Fruit fly (Drosophila melanogaster) whole organism, embryonic: Measurements from ENCODE around the gene CG45081.

Source experiments
- Adf1 ChIP-seq: fragments of 200-800 bp; sonication (Bioruptor generic); IDR thresholded peaks from 2 replicates; pipeline ENCODE4 v1.3.6; 2022; ENCODE audit warnings: missing biosample characterization, missing genetic modification characterization
- Blimp-1 ChIP-seq: fragments of 200-800 bp; sonication (Bioruptor generic); optimal IDR thresholded peaks from 3 replicates; lab custom pipeline; 2018; ENCODE audit warnings: missing biosample characterization, missing genetic modification characterization, mild to moderate bottlenecking, moderate library complexity, missing genetic modification reagents
- CG10979 ChIP-seq: fragments of 200-800 bp; sonication (Bioruptor generic); optimal IDR thresholded peaks from 2 replicates; lab custom pipeline; 2018; ENCODE audit warnings: missing biosample characterization, mild to moderate bottlenecking, missing genetic modification characterization, moderate library complexity
- CG12071 ChIP-seq: fragments of 200-800 bp; sonication (Bioruptor generic); optimal IDR thresholded peaks from 3 replicates; lab custom pipeline; 2018; ENCODE audit warnings: missing biosample characterization, mild to moderate bottlenecking, missing genetic modification characterization
- CG13424 ChIP-seq: fragments of 200-800 bp; sonication (Bioruptor generic); optimal IDR thresholded peaks from 2 replicates; lab custom pipeline; 2019; ENCODE audit warnings: missing biosample characterization, mild to moderate bottlenecking, missing genetic modification characterization, moderate library complexity
- CG13624 ChIP-seq: fragments of 200-800 bp; sonication (Bioruptor generic); optimal IDR thresholded peaks from 2 replicates; lab custom pipeline; 2016; ENCODE audit warnings: missing biosample characterization, missing genetic modification characterization
- CG13894 ChIP-seq: fragments of 200-800 bp; sonication (Bioruptor generic); optimal IDR thresholded peaks from 3 replicates; lab custom pipeline; 2018; ENCODE audit warnings: missing biosample characterization, mild to moderate bottlenecking, missing genetic modification characterization, moderate library complexity
- CG14441 ChIP-seq: fragments of 200-800 bp; sonication (Bioruptor generic); IDR thresholded peaks from 2 replicates; pipeline ENCODE4 v1.3.6; 2022; ENCODE audit warnings: missing biosample characterization, missing genetic modification characterization
- CG14860 ChIP-seq: fragments of 200-800 bp; sonication (Bioruptor generic); IDR thresholded peaks from 3 replicates; pipeline ENCODE4 v1.3.6; 2022; ENCODE audit warnings: missing biosample characterization, missing genetic modification characterization; ENCODE audit not compliant: partially characterized antibody
- CG1529 ChIP-seq: fragments of 200-800 bp; sonication (Bioruptor generic); optimal IDR thresholded peaks from 3 replicates; lab custom pipeline; 2018; ENCODE audit warnings: missing biosample characterization, missing genetic modification characterization
- CG1647 ChIP-seq: fragments of 200-800 bp; sonication (Bioruptor generic); optimal IDR thresholded peaks from 3 replicates; lab custom pipeline; 2016; ENCODE audit warnings: missing biosample characterization, missing genetic modification characterization
- CG17359 ChIP-seq: fragments of 200-800 bp; sonication (Bioruptor generic); optimal IDR thresholded peaks from 3 replicates; lab custom pipeline; 2018; ENCODE audit warnings: missing biosample characterization, mild to moderate bottlenecking, missing genetic modification characterization, moderate library complexity
- CG17829 ChIP-seq: fragments of 200-800 bp; optimal IDR thresholded peaks from 2 replicates; lab custom pipeline; 2019; ENCODE audit warnings: missing biosample characterization, mild to moderate bottlenecking, missing genetic modification characterization, moderate library complexity
- CG1832 ChIP-seq: fragments of 200-800 bp; sonication (Bioruptor generic); optimal IDR thresholded peaks from 2 replicates; lab custom pipeline; 2017; ENCODE audit warnings: missing biosample characterization, mild to moderate bottlenecking, missing genetic modification characterization, inconsistent platforms
- CG18764 ChIP-seq: fragments of 200-800 bp; sonication (Bioruptor generic); optimal IDR thresholded peaks from 3 replicates; lab custom pipeline; 2016; ENCODE audit warnings: missing biosample characterization, missing genetic modification characterization
- CG2199 ChIP-seq: fragments of 200-800 bp; sonication (Bioruptor generic); IDR thresholded peaks from 3 replicates; pipeline ENCODE4 v1.3.6; 2022; ENCODE audit warnings: missing biosample characterization, missing genetic modification characterization
- CG2889 ChIP-seq: fragments of 200-800 bp; sonication (Bioruptor generic); IDR thresholded peaks from 3 replicates; pipeline ENCODE4 v1.3.6; 2022; ENCODE audit warnings: missing biosample characterization, missing genetic modification characterization
- CG6765 ChIP-seq: fragments of 200-800 bp; sonication (Bioruptor generic); optimal IDR thresholded peaks from 3 replicates; lab custom pipeline; 2017; ENCODE audit warnings: missing biosample characterization, mild to moderate bottlenecking, missing genetic modification characterization
- CG9437 ChIP-seq: fragments of 200-800 bp; sonication (Bioruptor generic); optimal IDR thresholded peaks from 2 replicates; lab custom pipeline; 2018; ENCODE audit warnings: missing biosample characterization, mild to moderate bottlenecking, missing genetic modification characterization
- Deaf1 ChIP-seq: fragments of 200-800 bp; optimal IDR thresholded peaks from 3 replicates; lab custom pipeline; 2019; ENCODE audit warnings: missing biosample characterization, mild to moderate bottlenecking, missing genetic modification characterization, moderate library complexity
- Ets65A ChIP-seq: fragments of 200-800 bp; sonication (Bioruptor generic); peaks from one replicate; lab custom pipeline; 2016; ENCODE audit warnings: missing biosample characterization, missing genetic modification characterization
- Fer1 ChIP-seq: fragments of 200-800 bp; sonication (Bioruptor generic); optimal IDR thresholded peaks from 2 replicates; lab custom pipeline; 2017; ENCODE audit warnings: missing biosample characterization, mild to moderate bottlenecking, missing genetic modification characterization
- Fer2 ChIP-seq: fragments of 200-800 bp; sonication (Bioruptor generic); optimal IDR thresholded peaks from 2 replicates; lab custom pipeline; 2018; ENCODE audit warnings: missing biosample characterization, mild to moderate bottlenecking, missing genetic modification characterization, moderate library complexity
- Med ChIP-seq: fragments of 200-800 bp; sonication (Bioruptor generic); peaks from one replicate; lab custom pipeline; 2016; ENCODE audit warnings: missing biosample characterization, missing genetic modification characterization, mild to moderate bottlenecking, inconsistent platforms, moderate library complexity
- Myb ChIP-seq: fragments of 200-800 bp; sonication (Bioruptor generic); optimal IDR thresholded peaks from 2 replicates; lab custom pipeline; 2016; ENCODE audit warnings: missing biosample characterization, missing genetic modification characterization
- Ravus ChIP-seq: fragments of 200-800 bp; sonication (Bioruptor generic); IDR thresholded peaks from 2 replicates; pipeline ENCODE4 v1.3.6; 2022; ENCODE audit warnings: missing biosample characterization, missing genetic modification characterization
- Tbp ChIP-seq: fragments of >200 bp; optimal IDR thresholded peaks from 2 replicates; lab custom pipeline; 2018; ENCODE audit warnings: missing biosample characterization, missing genetic modification characterization
- Usf ChIP-seq: fragments of 200-800 bp; sonication (Bioruptor generic); optimal IDR thresholded peaks from 2 replicates; lab custom pipeline; 2017; ENCODE audit warnings: missing genotype, missing biosample characterization, missing genetic modification characterization
- Xrp1 ChIP-seq: fragments of 200-800 bp; sonication (Bioruptor generic); IDR thresholded peaks from 2 replicates; pipeline ENCODE4 v1.3.6; 2022; ENCODE audit warnings: missing biosample characterization, missing genetic modification characterization
- abd-A ChIP-seq: fragments of 200-800 bp; sonication (Bioruptor generic); optimal IDR thresholded peaks from 3 replicates; lab custom pipeline; 2019; ENCODE audit warnings: missing biosample characterization, mild to moderate bottlenecking, missing genetic modification characterization, moderate library complexity
- ash1 ChIP-seq: fragments of 200-800 bp; sonication (Bioruptor generic); optimal IDR thresholded peaks from 2 replicates; lab custom pipeline; 2018; ENCODE audit warnings: missing biosample characterization, mild to moderate bottlenecking, missing genetic modification characterization
- crol ChIP-seq: fragments of 200-800 bp; sonication (Bioruptor generic); IDR thresholded peaks from 2 replicates; pipeline ENCODE4 v1.3.6; 2022; ENCODE audit warnings: missing biosample characterization, missing genetic modification characterization
- dmrt11E ChIP-seq: fragments of 200-800 bp; sonication (Bioruptor generic); optimal IDR thresholded peaks from 3 replicates; lab custom pipeline; 2018; ENCODE audit warnings: missing biosample characterization, mild to moderate bottlenecking, missing genetic modification characterization, moderate library complexity
- ewg ChIP-seq: fragments of 200-800 bp; sonication (Bioruptor generic); optimal IDR thresholded peaks from 3 replicates; lab custom pipeline; 2017; ENCODE audit warnings: mild to moderate bottlenecking, missing biosample characterization, missing genetic modification reagents, missing genetic modification characterization
- exex ChIP-seq: fragments of 200-800 bp; sonication (Bioruptor generic); optimal IDR thresholded peaks from 4 replicates; lab custom pipeline; 2018; ENCODE audit warnings: missing biosample characterization, mild to moderate bottlenecking, missing genetic modification characterization, moderate library complexity
- fd102C ChIP-seq: fragments of 200-800 bp; sonication (Bioruptor generic); optimal IDR thresholded peaks from 2 replicates; lab custom pipeline; 2018; ENCODE audit warnings: missing biosample characterization, mild to moderate bottlenecking, missing genetic modification characterization, moderate library complexity
- fd96Cb ChIP-seq: fragments of 200-800 bp; sonication (Bioruptor generic); optimal IDR thresholded peaks from 2 replicates; lab custom pipeline; 2018; ENCODE audit warnings: missing biosample characterization, mild to moderate bottlenecking, missing genetic modification characterization, moderate library complexity
- nmo ChIP-seq: fragments of 200-800 bp; sonication (Bioruptor generic); optimal IDR thresholded peaks from 2 replicates; lab custom pipeline; 2018; ENCODE audit warnings: missing biosample characterization, mild to moderate bottlenecking, missing genetic modification characterization, moderate library complexity
- pfk ChIP-seq: fragments of 200-800 bp; sonication (Bioruptor generic); optimal IDR thresholded peaks from 2 replicates; lab custom pipeline; 2018; ENCODE audit warnings: missing biosample characterization, mild to moderate bottlenecking, missing genetic modification characterization, moderate library complexity
- pzg ChIP-seq: fragments of 200-800 bp; sonication (Bioruptor generic); optimal IDR thresholded peaks from 3 replicates; lab custom pipeline; 2018; ENCODE audit warnings: missing biosample characterization, mild to moderate bottlenecking, missing genetic modification characterization, moderate library complexity
- sc ChIP-seq, 3 experiments: fragments of >200 bp in 2 of 3; fragments of 200-800 bp in 1 of 3; sonication (Bioruptor generic) in 1 of 3; optimal IDR thresholded peaks; 2 replicates in 2 of 3; 3 replicates in 1 of 3; lab custom pipeline; 2017; ENCODE audit warnings: mild to moderate bottlenecking in 1 of 3, missing biosample characterization in 1 of 3, missing genetic modification characterization in 1 of 3, missing genetic modification reagents in 1 of 3
- sens-2 ChIP-seq: fragments of 200-800 bp; sonication (Bioruptor generic); IDR thresholded peaks from 2 replicates; pipeline ENCODE4 v1.3.6; 2022; ENCODE audit warnings: missing biosample characterization, missing genetic modification characterization
- stwl ChIP-seq: fragments of 200-800 bp; sonication (Bioruptor generic); optimal IDR thresholded peaks from 3 replicates; lab custom pipeline; 2018; ENCODE audit warnings: missing biosample characterization, mild to moderate bottlenecking, missing genetic modification characterization, moderate library complexity
- tap ChIP-seq: fragments of 200-800 bp; optimal IDR thresholded peaks from 3 replicates; lab custom pipeline; 2019; ENCODE audit warnings: missing biosample characterization, mild to moderate bottlenecking, missing genetic modification characterization, moderate library complexity
- tna ChIP-seq: fragments of 200-800 bp; sonication (Bioruptor generic); IDR thresholded peaks from 2 replicates; pipeline ENCODE4 v1.3.6; 2022; ENCODE audit warnings: missing biosample characterization, missing genetic modification characterization; ENCODE audit not compliant: partially characterized antibody
- wdn ChIP-seq: fragments of 200-800 bp; sonication (Bioruptor generic); IDR thresholded peaks from 2 replicates; pipeline ENCODE4 v1.3.6; 2022; ENCODE audit warnings: missing biosample characterization, missing genetic modification characterization
- zf30C ChIP-seq: fragments of 200-800 bp; sonication (Bioruptor generic); optimal IDR thresholded peaks from 3 replicates; lab custom pipeline; 2018; ENCODE audit warnings: missing biosample characterization, mild to moderate bottlenecking, missing genetic modification characterization

The CG45081 gene

dm6 chr3L:19236060-19236459, 29.8 kb upstream of the CG45081 start, which contains the start of gene CG33647:
Gene CG33647, plus strand, starts transcription at chr3L:19236360.
- no peak for TF ChIP-seq CG18764 (GFP tag; lab: Kevin White, UChicago)
- TF ChIP-seq CG13624 (GFP tag; lab: Kevin White, UChicago), result no peak
- no peak for TF ChIP-seq Adf1
- TF ChIP-seq CG1529 (GFP tag; lab: Kevin White, UChicago), result no peak
- no peak for TF ChIP-seq Ravus (GFP tag; lab: Robert Waterston, UW)

- TF ChIP-seq exex (tag; lab: Kevin White, UChicago) (no peak), Ets65A (GFP tag; lab: Kevin White, UChicago) (no peak), wdn (GFP tag; lab: Robert Waterston, UW) (no peak), CG2199 (GFP tag; lab: Robert Waterston, UW) (peak; percentile 100), dmrt11E (tag; lab: Kevin White, UChicago) (no peak), tna (GFP tag; lab: Robert Waterston, UW) (no peak), ash1 (GFP tag; lab: Kevin White, UChicago) (no peak)
Measured at dm6 chr3L:19236554-19236953, 29.3 kb upstream of the CG45081 start.

- TF ChIP-seq pfk (peak; percentile 75), CG12071 (GFP tag; lab: Kevin White, UChicago) (peak; percentile 10), CG1832 (GFP tag; lab: Kevin White, UChicago) (no peak), Deaf1 (peak; percentile 48), crol (GFP tag; lab: Robert Waterston, UW) (peak; percentile 46; the same call in 1 of the 2 replicates), CG14860 (GFP tag; lab: Robert Waterston, UW) (0 out of 3 replicates have a peak, but pooled peaks have one; percentile 27), CG17829 (no peak), Myb (peak; percentile 17), ewg (GFP tag; lab: Kevin White, UChicago) (peak; percentile 94), Adf1 (peak; percentile 15; the same call in 1 of the 2 replicates), stwl (tag; lab: Kevin White, UChicago) (no peak), fd96Cb (no peak), Fer2 (no peak), CG13894 (tag; lab: Kevin White, UChicago) (peak; percentile 28), pzg (GFP tag; lab: Kevin White, UChicago) (peak; percentile 1), Usf (GFP tag; lab: Kevin White, UChicago) (no peak), CG1647 (GFP tag; lab: Kevin White, UChicago) (no peak), Med (GFP tag; lab: Kevin White, UChicago) (peak; percentile 3), Tbp (GFP tag; lab: Kevin White, UChicago) (no peak), abd-A (tag; lab: Kevin White, UChicago) (peak; percentile 32), CG2889 (GFP tag; lab: Robert Waterston, UW) (no peak), tap (tag; lab: Kevin White, UChicago) (no peak), CG9437 (GFP tag; lab: Kevin White, UChicago) (peak; percentile 83)
Measured at dm6 chr3L:19237780-19238179, 28.1 kb upstream of the CG45081 start.

dm6 chr3L:19251643-19252042, 14.2 kb upstream of the CG45081 start:
- peak; percentile 46 for TF ChIP-seq nmo (GFP tag; lab: Kevin White, UChicago)
- no peak for TF ChIP-seq CG14441 (GFP tag; lab: Robert Waterston, UW)
- TF ChIP-seq zf30C (GFP tag; lab: Kevin White, UChicago), result peak; percentile 31
- TF ChIP-seq CG6765, result peak; percentile 5
- TF ChIP-seq fd102C, result no peak
- TF ChIP-seq Blimp-1 (GFP tag; lab: Kevin White, UChicago), result peak; percentile 46
- TF ChIP-seq CG17359 (tag; lab: Kevin White, UChicago), result peak; percentile 1
- TF ChIP-seq Xrp1 (GFP tag; lab: Robert Waterston, UW), result peak; percentile 27; the same call in 1 of the 2 replicates
- peak; percentile 49 for TF ChIP-seq Fer1 (GFP tag; lab: Kevin White, UChicago)
- TF ChIP-seq sens-2 (GFP tag; lab: Robert Waterston, UW), result no peak
- TF ChIP-seq CG10979 (tag; lab: Kevin White, UChicago), result peak; percentile 53
- no peak for TF ChIP-seq sc (optimal IDR thresholded peaks at IDR 0.05; lab: Kevin White, UChicago)
- peak; percentile 9 for TF ChIP-seq sc (GFP tag; optimal IDR thresholded peaks at IDR 0.05; lab: Kevin White, UChicago)
- TF ChIP-seq CG13424 (tag; lab: Kevin White, UChicago), result peak; percentile 26
